Worm (Caenorhabditis elegans) whole organism, L1 larva: ENCODE data around the gene F40F9.3.

Experiments used
- C04F5.9 ChIP-seq: sonication (generic microtip); optimal IDR thresholded peaks from 2 replicates; lab custom pipeline; 2016; ENCODE audit warnings: missing genetic modification characterization, missing compliant biosample characterization
- C16A3.4 ChIP-seq: fragments of 150-350 bp; optimal IDR thresholded peaks from 2 replicates; lab custom pipeline; 2014; ENCODE audit warnings: missing biosample characterization, missing genetic modification characterization
- C34B4.2 ChIP-seq: sonication (generic microtip); optimal IDR thresholded peaks from 2 replicates; lab custom pipeline; 2017; ENCODE audit warnings: mild to moderate bottlenecking, missing genetic modification characterization, missing compliant biosample characterization
- F16B12.6 ChIP-seq: fragments of 150-350 bp; optimal IDR thresholded peaks from 2 replicates; lab custom pipeline; 2014; ENCODE audit warnings: missing biosample characterization, missing genetic modification characterization
- Y116A8C.19 ChIP-seq: sonication (generic microtip); optimal IDR thresholded peaks from 2 replicates; lab custom pipeline; 2016; ENCODE audit warnings: missing compliant biosample characterization, missing genetic modification characterization, borderline replicate concordance
- aha-1 ChIP-seq: fragments of 150-350 bp; optimal IDR thresholded peaks from 2 replicates; lab custom pipeline; 2014; ENCODE audit warnings: missing biosample characterization, missing genetic modification characterization
- alr-1 ChIP-seq: fragments of 200-800 bp; sonication (Bioruptor generic); optimal IDR thresholded peaks from 2 replicates; lab custom pipeline; 2018; ENCODE audit warnings: borderline replicate concordance, mild to moderate bottlenecking, missing genetic modification characterization, missing compliant biosample characterization
- ama-1 ChIP-seq: fragments of 150-350 bp; optimal IDR thresholded peaks from 2 replicates; lab custom pipeline; 2014
- blmp-1 ChIP-seq: fragments of 150-350 bp; optimal IDR thresholded peaks from 2 replicates; lab custom pipeline; 2014; ENCODE audit warnings: missing biosample characterization, missing genetic modification characterization
- ceh-82 ChIP-seq, 3 experiments: fragments of 150-350 bp in 1 of 3; sonication (generic microtip) in 2 of 3; optimal IDR thresholded peaks; 2 replicates each; lab custom pipeline; 2014 to 2017; ENCODE audit warnings: missing biosample characterization in 3 of 3, missing genetic modification characterization in 3 of 3
- ceh-88 ChIP-seq: fragments of 200-800 bp; sonication (Bioruptor generic); IDR thresholded peaks from 2 replicates; pipeline ENCODE4 v1.3.6; 2022; ENCODE audit warnings: missing genetic modification characterization, missing compliant biosample characterization
- ceh-90 ChIP-seq: sonication (generic microtip); optimal IDR thresholded peaks from 2 replicates; lab custom pipeline; 2016; ENCODE audit warnings: missing genetic modification characterization, missing compliant biosample characterization
- efl-1 ChIP-seq, 4 experiments: fragments of 150-350 bp; optimal IDR thresholded peaks in 3 of 4; peaks in 1 of 4; 1 replicate in 1 of 4; 2 replicates in 3 of 4; lab custom pipeline; 2014; ENCODE audit warnings: missing biosample characterization in 2 of 4, missing genetic modification characterization in 2 of 4, missing genetic modification reagents in 2 of 4
- fkh-10 ChIP-seq: sonication (generic microtip); optimal IDR thresholded peaks from 2 replicates; lab custom pipeline; 2017; ENCODE audit warnings: missing biosample characterization, missing genetic modification reagents, missing genetic modification characterization
- fkh-8 ChIP-seq: sonication (generic microtip); optimal IDR thresholded peaks from 2 replicates; lab custom pipeline; 2016; ENCODE audit warnings: mild to moderate bottlenecking, missing genetic modification characterization, missing compliant biosample characterization
- fos-1 ChIP-seq: fragments of 150-350 bp; optimal IDR thresholded peaks from 2 replicates; lab custom pipeline; 2014; ENCODE audit warnings: missing biosample characterization, missing genetic modification characterization
- grh-1 ChIP-seq: fragments of 200-800 bp; sonication (Bioruptor generic); IDR thresholded peaks from 2 replicates; pipeline ENCODE4 v1.3.6; 2022; ENCODE audit warnings: missing genetic modification reagents, missing genetic modification characterization, missing compliant biosample characterization
- hlh-17 ChIP-seq: fragments of 200-800 bp; sonication (Bioruptor generic); optimal IDR thresholded peaks from 2 replicates; lab custom pipeline; 2018; ENCODE audit warnings: missing genetic modification characterization, mild to moderate bottlenecking, missing compliant biosample characterization, moderate library complexity, borderline replicate concordance
- hpl-2 ChIP-seq: fragments of 150-350 bp; optimal IDR thresholded peaks from 2 replicates; lab custom pipeline; 2014; ENCODE audit warnings: missing biosample characterization, missing genetic modification reagents, missing genetic modification characterization
- isw-1 ChIP-seq: fragments of 200-800 bp; sonication (Bioruptor generic); IDR thresholded peaks from 2 replicates; pipeline ENCODE4 v1.3.6; 2022; ENCODE audit warnings: missing genetic modification characterization, missing compliant biosample characterization
- jun-1 ChIP-seq: fragments of 150-350 bp; optimal IDR thresholded peaks from 2 replicates; lab custom pipeline; 2014; ENCODE audit warnings: missing biosample characterization, missing genetic modification reagents, missing genetic modification characterization
- lin-13 ChIP-seq: fragments of 150-350 bp; optimal IDR thresholded peaks from 2 replicates; lab custom pipeline; 2014; ENCODE audit warnings: missing biosample characterization, missing genetic modification reagents, missing genetic modification characterization
- lin-14 ChIP-seq: fragments of 200-800 bp; sonication (Bioruptor generic); optimal IDR thresholded peaks from 2 replicates; lab custom pipeline; 2018; ENCODE audit warnings: mild to moderate bottlenecking, missing genetic modification characterization, moderate library complexity, missing compliant biosample characterization
- lin-15B ChIP-seq: fragments of 150-350 bp; sonication (generic microtip); optimal IDR thresholded peaks from 3 replicates; lab custom pipeline; 2014; ENCODE audit warnings: missing biosample characterization, missing genetic modification characterization
- lin-35 ChIP-seq, 2 experiments: fragments of 150-350 bp; optimal IDR thresholded peaks; 2 replicates each; lab custom pipeline; 2014; ENCODE audit warnings: missing biosample characterization in 2 of 2, missing genetic modification characterization in 2 of 2, missing genetic modification reagents in 2 of 2
- lin-39 ChIP-seq: fragments of 150-350 bp; optimal IDR thresholded peaks from 2 replicates; lab custom pipeline; 2014; ENCODE audit warnings: missing biosample characterization, missing genetic modification reagents, missing genetic modification characterization
- lir-3 ChIP-seq: sonication (generic microtip); optimal IDR thresholded peaks from 2 replicates; lab custom pipeline; 2016; ENCODE audit warnings: mild to moderate bottlenecking, missing genetic modification characterization, moderate library complexity, missing compliant biosample characterization; ENCODE audit not compliant: poor library complexity
- mab-9 ChIP-seq: fragments of 200-800 bp; sonication (Bioruptor generic); IDR thresholded peaks from 2 replicates; pipeline ENCODE4 v1.3.6; 2022; ENCODE audit warnings: missing genetic modification reagents, missing genetic modification characterization, missing compliant biosample characterization
- mdl-1 ChIP-seq, 2 experiments: fragments of 150-350 bp; optimal IDR thresholded peaks; 2 replicates each; lab custom pipeline; 2014 to 2017; ENCODE audit warnings: missing biosample characterization in 2 of 2, missing genetic modification characterization in 2 of 2, inconsistent platforms in 1 of 2
- mef-2 ChIP-seq: fragments of 150-350 bp; optimal IDR thresholded peaks from 2 replicates; lab custom pipeline; 2014; ENCODE audit warnings: missing biosample characterization, missing genetic modification characterization
- mep-1 ChIP-seq: fragments of 150-350 bp; optimal IDR thresholded peaks from 2 replicates; lab custom pipeline; 2014; ENCODE audit warnings: missing biosample characterization, missing genetic modification characterization
- nhr-19 ChIP-seq: fragments of 200-800 bp; sonication (Bioruptor generic); conservative IDR thresholded peaks from 2 replicates; pipeline ENCODE4 v1.3.6; 2022; ENCODE audit warnings: missing genetic modification characterization, missing compliant biosample characterization
- nhr-20 ChIP-seq: sonication (generic microtip); optimal IDR thresholded peaks from 2 replicates; lab custom pipeline; 2016; ENCODE audit warnings: mild to moderate bottlenecking, missing genetic modification characterization, missing compliant biosample characterization
- nhr-237 ChIP-seq: fragments of 150-350 bp; optimal IDR thresholded peaks from 2 replicates; lab custom pipeline; 2014; ENCODE audit warnings: missing biosample characterization, missing genetic modification characterization
- nhr-47 ChIP-seq: sonication (generic microtip); optimal IDR thresholded peaks from 2 replicates; lab custom pipeline; 2016; ENCODE audit warnings: mild to moderate bottlenecking, missing genetic modification characterization, moderate library complexity, missing compliant biosample characterization
- nhr-76 ChIP-seq: sonication (generic microtip); optimal IDR thresholded peaks from 2 replicates; lab custom pipeline; 2017; ENCODE audit warnings: missing biosample characterization, missing genetic modification characterization
- nhr-77 ChIP-seq: fragments of 150-350 bp; optimal IDR thresholded peaks from 2 replicates; lab custom pipeline; 2014; ENCODE audit warnings: missing biosample characterization, missing genetic modification characterization
- skn-1 ChIP-seq: fragments of 150-350 bp; optimal IDR thresholded peaks from 2 replicates; lab custom pipeline; 2014; ENCODE audit warnings: missing biosample characterization, missing genetic modification characterization
- snpc-4 ChIP-seq: fragments of 150-350 bp; optimal IDR thresholded peaks from 2 replicates; lab custom pipeline; 2014; ENCODE audit warnings: missing biosample characterization, missing genetic modification characterization
- sox-4 ChIP-seq: sonication (generic microtip); optimal IDR thresholded peaks from 2 replicates; lab custom pipeline; 2016; ENCODE audit warnings: missing genetic modification characterization, missing compliant biosample characterization
- swsn-7 ChIP-seq: sonication (generic microtip); optimal IDR thresholded peaks from 2 replicates; lab custom pipeline; 2016; ENCODE audit warnings: missing genetic modification characterization, missing compliant biosample characterization
- tlp-1 ChIP-seq: fragments of 150-350 bp; optimal IDR thresholded peaks from 2 replicates; lab custom pipeline; 2014; ENCODE audit warnings: missing biosample characterization, missing genetic modification characterization
- unc-130 ChIP-seq: fragments of 150-350 bp; optimal IDR thresholded peaks from 2 replicates; lab custom pipeline; 2017; ENCODE audit warnings: missing biosample characterization, missing genetic modification characterization, inconsistent platforms
- unc-86 ChIP-seq: sonication (generic microtip); optimal IDR thresholded peaks from 2 replicates; lab custom pipeline; 2016; ENCODE audit warnings: missing genetic modification characterization, missing compliant biosample characterization
- vab-15 ChIP-seq: sonication (generic microtip); optimal IDR thresholded peaks from 2 replicates; lab custom pipeline; 2017; ENCODE audit warnings: missing genotype, mild to moderate bottlenecking, missing genetic modification characterization, missing compliant biosample characterization
- zip-4 ChIP-seq: fragments of 200-800 bp; sonication (Bioruptor generic); optimal IDR thresholded peaks from 2 replicates; lab custom pipeline; 2018; ENCODE audit warnings: mild to moderate bottlenecking, missing genetic modification characterization, moderate library complexity, missing compliant biosample characterization
- ztf-11 ChIP-seq, 2 experiments: sonication (generic microtip); optimal IDR thresholded peaks; 2 replicates each; lab custom pipeline; 2016 to 2017; ENCODE audit warnings: missing genetic modification characterization in 2 of 2, missing biosample characterization in 1 of 2, missing compliant biosample characterization in 1 of 2

The F40F9.3 gene

ce11 chrV:9730743-9731706 is 16.0 kb downstream of the F40F9.3 start (continued):
- TF ChIP-seq ama-1 (lab: Kevin White, UChicago) (peak; percentile 100), lin-35 (GFP tag; optimal IDR thresholded peaks at IDR 0.05; lab: Kevin White, UChicago) (peak; percentile 86 to 87), hlh-17 (GFP tag; lab: Kevin White, UChicago) (no peak), zip-4 (GFP tag; lab: Kevin White, UChicago) (peak; percentile 67), ceh-88 (GFP tag; lab: Robert Waterston, UW) (peak; percentile 87), fos-1 (tag; lab: Kevin White, UChicago) (peak; percentile 84), unc-86 (tag; lab: Kevin White, UChicago) (peak; percentile 96), tlp-1 (tag; lab: Kevin White, UChicago) (no peak), sox-4 (peak; percentile 87), lin-15B (tag; lab: Kevin White, UChicago) (peak; percentile 60), unc-130 (peak; percentile 91), mef-2 (tag; lab: Kevin White, UChicago) (peak; percentile 82), Y116A8C.19 (no peak), nhr-76 (tag; lab: Kevin White, UChicago) (peak; percentile 92), mab-9 (peak; percentile 83), lin-13 (GFP tag; lab: Kevin White, UChicago) (peak; percentile 88), ztf-11 (tag; optimal IDR thresholded peaks at IDR 0.05; lab: Kevin White, UChicago) (peak in 1 of 2 experiments; percentile 82), grh-1 (GFP tag; lab: Robert Waterston, UW) (no peak; the same call in none of the 2 replicates), nhr-77 (tag; lab: Kevin White, UChicago) (peak; percentile 94), fkh-10 (GFP tag; lab: Kevin White, UChicago) (peak; percentile 96), C16A3.4 (peak; percentile 96), hpl-2 (GFP tag; lab: Kevin White, UChicago) (peak; percentile 83), fkh-8 (tag; lab: Kevin White, UChicago) (peak; percentile 99), jun-1 (peak; percentile 96), alr-1 (tag; lab: Kevin White, UChicago) (no peak), aha-1 (tag; lab: Kevin White, UChicago) (no peak), lin-39 (tag; lab: Kevin White, UChicago) (peak; percentile 24), C04F5.9 (peak; percentile 60), blmp-1 (tag; lab: Kevin White, UChicago) (peak; percentile 89), nhr-19 (GFP tag; lab: Robert Waterston, UW) (peak; percentile 89), vab-15 (tag; lab: Kevin White, UChicago) (peak; percentile 96), ceh-90 (tag; lab: Kevin White, UChicago) (no peak), efl-1 (optimal IDR thresholded peaks at IDR 0.05; lab: Kevin White, UChicago) (peak; percentile 82 to 84), efl-1 (GFP tag; optimal IDR thresholded peaks at IDR 0.05 in 1 of 2; lab: Kevin White, UChicago) (peak; percentile 63 to 95), snpc-4 (tag; lab: Kevin White, UChicago) (peak; percentile 80)
- TF ChIP-seq, all 84 proteins: peak for 65

ce11 chrV:9731852-9732251 is 16.8 kb downstream of the F40F9.3 start:
- TF ChIP-seq swsn-7 (tag; lab: Kevin White, UChicago) (no peak), sox-4 (no peak), nhr-47 (tag; lab: Kevin White, UChicago) (no peak), F16B12.6 (no peak), lin-14 (peak; percentile 62), skn-1 (tag; lab: Kevin White, UChicago) (no peak), grh-1 (GFP tag; lab: Robert Waterston, UW) (no peak), nhr-237 (no peak), isw-1 (GFP tag; lab: Robert Waterston, UW) (no peak), Y116A8C.19 (no peak), mdl-1 (tag; optimal IDR thresholded peaks at IDR 0.05; lab: Kevin White, UChicago) (no peak), hlh-17 (GFP tag; lab: Kevin White, UChicago) (no peak), fos-1 (tag; lab: Kevin White, UChicago) (no peak), blmp-1 (tag; lab: Kevin White, UChicago) (peak; percentile 71), nhr-76 (tag; lab: Kevin White, UChicago) (no peak), efl-1 (optimal IDR thresholded peaks at IDR 0.05; lab: Kevin White, UChicago) (no peak), efl-1 (GFP tag; optimal IDR thresholded peaks at IDR 0.05 in 1 of 2; lab: Kevin White, UChicago) (peak in 1 of 2 experiments; percentile 90), nhr-20 (tag; lab: Kevin White, UChicago) (no peak), lin-35 (GFP tag; optimal IDR thresholded peaks at IDR 0.05; lab: Kevin White, UChicago) (no peak), tlp-1 (tag; lab: Kevin White, UChicago) (no peak), fkh-8 (tag; lab: Kevin White, UChicago) (no peak), ceh-82 (tag; optimal IDR thresholded peaks at IDR 0.05; lab: Kevin White, UChicago) (peak in 1 of 3 experiments; percentile 43), mef-2 (tag; lab: Kevin White, UChicago) (no peak), C34B4.2 (tag; lab: Kevin White, UChicago) (no peak), lir-3 (tag; lab: Kevin White, UChicago) (no peak), unc-86 (tag; lab: Kevin White, UChicago) (no peak), mep-1 (tag; lab: Kevin White, UChicago) (peak; percentile 20)
